Worm (Caenorhabditis elegans) whole organism, early embryonic: ENCODE results near the gene citk-1.

Experiments
- B0310.2 ChIP-seq: sonication (generic microtip); optimal IDR thresholded peaks from 2 replicates; lab custom pipeline; 2016; ENCODE audit warnings: mild to moderate bottlenecking, missing genetic modification characterization, missing compliant biosample characterization
- F13C5.2 ChIP-seq: sonication (generic microtip); optimal IDR thresholded peaks from 2 replicates; lab custom pipeline; 2017; ENCODE audit warnings: mild to moderate bottlenecking, missing genetic modification characterization, inconsistent platforms, missing compliant biosample characterization
- aly-1 ChIP-seq: sonication (generic microtip); optimal IDR thresholded peaks from 2 replicates; lab custom pipeline; 2016; ENCODE audit warnings: missing genetic modification characterization, missing compliant biosample characterization
- ama-1 ChIP-seq: fragments of 150-350 bp; optimal IDR thresholded peaks from 2 replicates; lab custom pipeline; 2014
- ceh-13 ChIP-seq: fragments of 200-800 bp; sonication (Bioruptor generic); optimal IDR thresholded peaks from 2 replicates; lab custom pipeline; 2018; ENCODE audit warnings: mild to moderate bottlenecking, missing genetic modification characterization, missing compliant biosample characterization
- ceh-36 ChIP-seq: sonication (generic microtip); optimal IDR thresholded peaks from 2 replicates; lab custom pipeline; 2016; ENCODE audit warnings: missing genetic modification characterization, inconsistent platforms, missing compliant biosample characterization
- ets-7 ChIP-seq: sonication (generic microtip); optimal IDR thresholded peaks from 2 replicates; lab custom pipeline; 2016; ENCODE audit warnings: missing genotype, missing genetic modification characterization, missing compliant biosample characterization
- flt-1 ChIP-seq: fragments of 200-800 bp; sonication (Bioruptor generic); IDR thresholded peaks from 2 replicates; pipeline ENCODE4 v1.3.6; 2022; ENCODE audit warnings: missing genetic modification characterization, missing compliant biosample characterization
- hmbx-1 ChIP-seq: sonication (generic microtip); optimal IDR thresholded peaks from 2 replicates; lab custom pipeline; 2016; ENCODE audit warnings: mild to moderate bottlenecking, missing genetic modification characterization, missing compliant biosample characterization
- hmg-4 ChIP-seq: fragments of 200-800 bp; sonication (Bioruptor generic); optimal IDR thresholded peaks from 2 replicates; lab custom pipeline; 2018; ENCODE audit warnings: mild to moderate bottlenecking, missing genetic modification characterization, missing compliant biosample characterization
- hnd-1 ChIP-seq: sonication (generic microtip); optimal IDR thresholded peaks from 2 replicates; lab custom pipeline; 2016; ENCODE audit warnings: missing genetic modification characterization, missing compliant biosample characterization
- pes-1 ChIP-seq: fragments of 200-800 bp; sonication (Bioruptor generic); IDR thresholded peaks from 2 replicates; pipeline ENCODE4 v1.3.6; 2022; ENCODE audit warnings: missing genetic modification reagents, missing genetic modification characterization, missing compliant biosample characterization
- scrt-1 ChIP-seq: fragments of 200-800 bp; sonication (Bioruptor generic); IDR thresholded peaks from 2 replicates; pipeline ENCODE4 v1.3.6; 2022; ENCODE audit warnings: missing genetic modification characterization, missing compliant biosample characterization
- sea-1 ChIP-seq: fragments of 200-800 bp; sonication (Bioruptor generic); conservative IDR thresholded peaks from 2 replicates; pipeline ENCODE4 v1.3.6; 2022; ENCODE audit warnings: missing genetic modification characterization, missing compliant biosample characterization
- tbx-11 ChIP-seq: fragments of 200-800 bp; sonication (Bioruptor generic); IDR thresholded peaks from 2 replicates; pipeline ENCODE4 v1.3.6; 2022; ENCODE audit warnings: missing genetic modification characterization, missing compliant biosample characterization
- tbx-37 ChIP-seq: fragments of 200-800 bp; sonication (Bioruptor generic); conservative IDR thresholded peaks from 2 replicates; pipeline ENCODE4 v1.3.6; 2022; ENCODE audit warnings: missing genetic modification reagents, missing genetic modification characterization, missing compliant biosample characterization
- tra-4 ChIP-seq: sonication (generic microtip); optimal IDR thresholded peaks from 2 replicates; lab custom pipeline; 2017; ENCODE audit warnings: missing genetic modification characterization, missing compliant biosample characterization

Gene citk-1

DNA sequence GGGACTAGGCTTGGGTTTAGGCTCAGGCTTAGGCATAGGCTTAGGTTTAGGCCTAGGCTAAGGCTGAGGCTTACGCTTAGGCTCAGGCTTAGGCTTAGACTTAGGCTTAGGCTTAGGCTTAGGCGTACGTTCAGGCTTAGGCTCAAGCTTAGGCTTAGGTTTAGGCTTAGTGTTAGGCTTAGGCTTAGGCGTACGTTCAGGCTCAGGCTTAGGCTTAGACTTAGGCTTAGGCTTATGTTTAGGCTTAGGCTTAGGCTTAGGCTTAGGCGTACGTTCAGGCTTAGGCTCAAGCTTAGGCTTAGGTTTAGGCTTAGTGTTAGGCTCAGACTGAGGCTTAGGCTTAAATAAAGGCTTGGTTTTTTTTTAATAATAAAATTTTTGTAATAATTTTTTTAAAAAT, 3.2 kb upstream of the citk-1 start:
- peak; percentile 84 for TF ChIP-seq ceh-36 (tag; lab: Kevin White, UChicago)

DNA sequence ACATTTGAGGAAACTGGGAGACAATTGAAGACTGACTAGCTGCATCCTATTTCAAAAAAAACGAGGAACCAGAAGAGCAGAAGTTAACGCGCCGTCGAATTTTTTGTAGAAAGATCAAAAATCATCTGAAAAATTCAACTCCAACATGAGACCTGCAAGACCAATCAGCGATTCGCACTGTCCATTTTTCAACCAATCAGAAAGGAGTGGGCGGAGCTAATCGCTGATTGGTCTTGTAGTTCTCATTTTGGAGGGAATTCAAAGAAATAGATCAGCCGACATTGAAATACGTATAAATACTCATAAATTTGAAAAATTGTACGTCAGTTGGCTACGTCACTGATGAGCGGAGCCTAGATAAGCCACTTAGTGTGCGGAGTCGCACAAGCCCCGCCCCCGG, 1.1 kb upstream of the citk-1 start:
- TF ChIP-seq pes-1 (GFP tag; lab: Robert Waterston, UW), result no peak
- no peak for TF ChIP-seq B0310.2 (tag; lab: Kevin White, UChicago)
- no peak for TF ChIP-seq scrt-1 (GFP tag; lab: Robert Waterston, UW)
- no peak for TF ChIP-seq tbx-11 (GFP tag; lab: Robert Waterston, UW)
- no peak for TF ChIP-seq tbx-37
- no peak for TF ChIP-seq hmg-4
- TF ChIP-seq hnd-1 (tag; lab: Kevin White, UChicago), result no peak
- no peak for TF ChIP-seq aly-1 (tag; lab: Kevin White, UChicago)
- TF ChIP-seq ama-1, result no peak
- TF ChIP-seq hmbx-1 (tag; lab: Kevin White, UChicago), result no peak
- no peak for TF ChIP-seq ceh-13

DNA sequence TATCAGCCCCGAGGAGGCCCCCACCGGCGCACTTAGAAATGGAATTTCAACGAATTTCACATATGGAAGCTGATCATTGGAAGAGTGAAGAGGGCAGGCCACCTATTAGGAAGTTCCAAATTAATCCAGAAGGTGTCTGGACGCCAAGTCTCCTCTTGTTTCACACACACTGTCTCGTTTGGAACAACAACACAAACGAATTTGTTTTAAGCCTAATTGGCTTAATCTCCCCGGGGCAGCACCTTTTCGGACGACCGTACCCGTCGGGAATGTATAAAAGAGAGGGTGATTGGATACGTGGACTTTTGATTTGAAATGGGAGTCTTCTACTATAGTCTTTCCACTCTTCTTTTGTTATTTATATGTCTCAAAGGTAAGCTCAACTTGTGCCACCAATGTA, 7.3 kb downstream of the citk-1 start, which contains the start of gene mltn-3:
TSS of gene mltn-3 (plus strand) at position 301 of the 400 bp plus-strand sequence.
- TF ChIP-seq ets-7 (no peak), hmg-4 (no peak), aly-1 (tag; lab: Kevin White, UChicago) (no peak), B0310.2 (tag; lab: Kevin White, UChicago) (no peak), tbx-11 (GFP tag; lab: Robert Waterston, UW) (no peak), flt-1 (no peak), ceh-36 (tag; lab: Kevin White, UChicago) (no peak), tbx-37 (no peak), sea-1 (GFP tag; lab: Robert Waterston, UW) (no peak), hnd-1 (tag; lab: Kevin White, UChicago) (no peak), scrt-1 (GFP tag; lab: Robert Waterston, UW) (no peak), ceh-13 (no peak), tra-4 (tag; lab: Kevin White, UChicago) (no peak)

DNA sequence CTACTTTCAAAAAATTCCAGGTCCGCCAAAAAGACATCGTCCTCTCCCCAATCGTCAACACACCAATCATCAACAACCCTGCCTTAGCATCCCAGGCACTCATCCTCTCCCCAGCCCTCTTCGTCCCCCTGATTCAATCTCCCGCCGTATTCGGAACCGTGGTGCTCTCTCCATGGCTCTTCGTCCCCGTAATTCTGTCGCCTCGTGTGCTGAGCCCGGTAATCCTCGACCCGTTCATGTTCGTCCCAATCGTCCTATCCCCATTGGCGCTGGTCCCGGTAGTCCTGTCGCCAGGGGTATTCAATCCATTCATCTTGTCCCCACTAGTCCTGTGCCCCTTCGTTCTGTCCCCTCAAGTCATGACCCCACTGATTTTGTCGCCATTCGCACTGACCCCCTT, 10.4 kb downstream of the citk-1 start:
- TF ChIP-seq ceh-36 (tag; lab: Kevin White, UChicago) (no peak), tbx-11 (GFP tag; lab: Robert Waterston, UW) (no peak), sea-1 (GFP tag; lab: Robert Waterston, UW) (0 out of 2 replicates have a peak, but pooled peaks have one; percentile 22), pes-1 (GFP tag; lab: Robert Waterston, UW) (no peak), ama-1 (no peak), B0310.2 (tag; lab: Kevin White, UChicago) (no peak), flt-1 (no peak), aly-1 (tag; lab: Kevin White, UChicago) (no peak)

DNA sequence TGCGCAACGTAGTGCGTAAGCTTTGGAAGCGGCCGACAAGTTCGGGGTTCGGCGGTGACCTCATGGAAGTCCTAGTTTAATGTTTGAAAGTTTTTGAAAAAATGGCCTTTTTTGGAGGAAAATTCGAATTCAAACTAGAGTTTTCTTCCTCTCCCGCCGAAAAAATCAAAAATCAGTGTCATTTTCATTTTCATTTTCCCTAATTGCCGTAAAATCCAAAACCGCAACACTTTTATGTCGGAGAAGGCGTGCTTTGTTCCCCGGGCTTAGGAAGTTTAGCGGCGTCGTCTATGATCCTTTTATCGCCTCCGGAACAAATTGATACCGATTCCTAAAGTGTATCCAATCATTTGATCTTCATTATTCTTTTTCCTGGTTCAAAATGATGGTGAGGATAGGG, 16.2 kb downstream of the citk-1 start, which contains the start of gene mltn-5:
TSS of gene mltn-5 (plus strand) at position 301 of the 400 bp plus-strand sequence.
- TF ChIP-seq aly-1 (tag; lab: Kevin White, UChicago), result no peak
- TF ChIP-seq ama-1, result no peak
- no peak for TF ChIP-seq pes-1 (GFP tag; lab: Robert Waterston, UW)
- no peak for TF ChIP-seq ceh-13
- no peak for TF ChIP-seq tra-4 (tag; lab: Kevin White, UChicago)
- no peak for TF ChIP-seq sea-1 (GFP tag; lab: Robert Waterston, UW)
- TF ChIP-seq ets-7, result no peak
- no peak for TF ChIP-seq hnd-1 (tag; lab: Kevin White, UChicago)
- no peak for TF ChIP-seq hmbx-1 (tag; lab: Kevin White, UChicago)
- TF ChIP-seq ceh-36 (tag; lab: Kevin White, UChicago), result no peak
- TF ChIP-seq tbx-11 (GFP tag; lab: Robert Waterston, UW), result no peak
- no peak for TF ChIP-seq F13C5.2
- TF ChIP-seq tbx-37, result no peak

DNA sequence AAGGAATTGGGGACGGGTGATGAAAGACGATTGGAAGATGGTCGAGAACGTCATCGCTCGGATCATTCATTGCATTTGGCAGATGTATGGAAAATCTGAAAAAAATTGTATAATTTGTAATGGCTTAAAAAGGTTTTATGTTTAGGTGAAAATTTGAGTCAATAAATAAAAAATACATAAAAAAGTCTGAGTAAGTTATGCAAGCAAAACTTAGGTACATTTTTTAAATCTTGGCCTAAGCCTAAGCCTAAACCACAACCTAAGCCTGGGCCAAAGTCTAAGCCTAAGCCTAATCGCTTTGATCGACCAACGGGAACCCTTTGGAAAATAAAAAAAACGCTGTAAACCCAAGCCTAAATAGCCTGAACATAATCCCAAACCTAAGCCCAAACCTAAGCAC, 23.2 kb downstream of the citk-1 start, which contains the start of gene hot-3:
TSS of gene hot-3 (minus strand) at position 101 of the 400 bp plus-strand sequence.
- TF ChIP-seq hnd-1 (tag; lab: Kevin White, UChicago), result no peak
- TF ChIP-seq aly-1 (tag; lab: Kevin White, UChicago), result no peak
- no peak for TF ChIP-seq hmg-4
- TF ChIP-seq B0310.2 (tag; lab: Kevin White, UChicago), result no peak
- TF ChIP-seq tra-4 (tag; lab: Kevin White, UChicago), result no peak
- no peak for TF ChIP-seq ama-1
- no peak for TF ChIP-seq flt-1
- TF ChIP-seq tbx-37, result no peak
- no peak for TF ChIP-seq sea-1 (GFP tag; lab: Robert Waterston, UW)
- no peak for TF ChIP-seq ceh-36 (tag; lab: Kevin White, UChicago)
- no peak for TF ChIP-seq pes-1 (GFP tag; lab: Robert Waterston, UW)
- TF ChIP-seq hmbx-1 (tag; lab: Kevin White, UChicago), result no peak
- no peak for TF ChIP-seq scrt-1 (GFP tag; lab: Robert Waterston, UW)
- TF ChIP-seq tbx-11 (GFP tag; lab: Robert Waterston, UW), result no peak
- no peak for TF ChIP-seq F13C5.2

DNA sequence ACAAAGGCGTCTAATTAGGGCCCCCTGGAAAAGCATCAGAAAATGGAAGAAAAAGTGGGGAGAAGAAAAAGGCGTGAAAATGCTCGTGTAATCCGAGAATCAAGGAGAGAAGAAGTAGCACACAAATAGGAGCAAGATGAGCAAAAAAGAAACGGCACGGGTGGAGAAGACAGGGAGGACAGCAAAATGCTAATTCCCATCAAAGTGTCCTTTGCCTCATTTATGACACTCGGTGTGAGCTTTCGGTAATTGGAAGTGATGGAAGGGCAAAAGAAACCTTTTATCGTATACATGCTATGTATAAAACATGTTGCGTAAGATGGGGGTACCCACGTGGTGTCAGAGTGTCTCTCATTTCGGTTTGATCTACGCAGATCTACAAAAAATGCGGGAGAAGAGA, 24.8 kb downstream of the citk-1 start:
- no peak for TF ChIP-seq aly-1 (tag; lab: Kevin White, UChicago)
- TF ChIP-seq tra-4 (tag; lab: Kevin White, UChicago), result no peak

DNA sequence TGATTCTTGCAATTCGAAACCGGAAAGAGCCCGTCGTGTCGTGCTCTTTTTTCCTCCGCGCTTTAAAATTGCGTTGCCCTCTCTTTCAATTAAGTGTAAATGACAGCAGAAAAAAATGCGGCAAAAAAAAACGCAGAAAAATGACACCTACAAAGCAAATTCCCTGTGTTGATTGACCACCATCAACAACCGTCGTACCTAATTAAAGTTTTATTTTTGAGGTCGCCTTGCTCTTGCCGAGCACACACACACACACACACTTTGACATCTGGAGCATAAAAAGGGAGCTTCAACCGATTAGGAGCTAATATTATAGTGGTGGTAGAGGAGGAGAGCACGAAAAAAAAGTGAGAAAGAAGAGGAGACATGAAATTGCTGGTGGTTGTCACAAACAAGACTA, 27.2 kb downstream of the citk-1 start:
- TF ChIP-seq ceh-13 (no peak), F13C5.2 (no peak), aly-1 (tag; lab: Kevin White, UChicago) (no peak), tbx-11 (GFP tag; lab: Robert Waterston, UW) (no peak), ets-7 (no peak), hnd-1 (tag; lab: Kevin White, UChicago) (no peak), tbx-37 (no peak), ama-1 (no peak)
